Fruit fly (Drosophila melanogaster): ENCODE results near the gene Met.

The Met gene

DNA sequence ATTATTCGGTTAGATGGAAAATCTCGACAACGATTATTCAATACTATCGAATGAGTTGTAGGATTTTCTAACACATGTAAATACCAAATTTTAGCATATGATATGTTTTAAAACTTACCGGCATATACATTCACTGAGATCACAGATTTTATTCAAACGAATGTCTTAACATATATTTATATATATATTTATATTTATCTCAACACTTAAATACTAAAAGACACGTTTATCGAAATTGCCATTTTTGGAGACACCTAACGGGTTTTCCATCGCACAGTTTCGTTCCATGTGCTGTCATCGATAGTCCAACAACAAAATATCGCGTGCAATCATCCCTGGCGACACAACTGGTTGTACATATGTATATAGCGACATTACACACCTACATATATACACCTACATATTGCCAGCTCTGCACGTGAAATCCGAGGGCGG is 4.3 kb upstream of the Met start, which contains the start of the genes CG2247 and CG1703 (continued):
- TF ChIP-seq Sox100B (GFP tag; optimal IDR thresholded peaks at IDR 0.05) (no peak), CG9876 (GFP tag; optimal IDR thresholded peaks at IDR 0.05) (no peak), chm (GFP tag; IDR thresholded peaks at IDR 0.05) (no peak), Dad (GFP tag; optimal IDR thresholded peaks at IDR 0.05) (no peak), CG11695 (GFP tag; IDR thresholded peaks at IDR 0.05) (no peak), Tbp (GFP tag; optimal IDR thresholded peaks at IDR 0.05) (no peak), CkIIα-i1 (GFP tag; IDR thresholded peaks at IDR 0.05) (no peak), Ets65A (GFP tag) (peak; percentile 28), Dll (GFP tag; IDR thresholded peaks at IDR 0.05; ENCODE audit: partially characterized antibody) (peak; percentile 92), gce (GFP tag; IDR thresholded peaks at IDR 0.05) (no peak), zfh2 (GFP tag; optimal IDR thresholded peaks at IDR 0.05) (no peak), disco-r (GFP tag; optimal IDR thresholded peaks at IDR 0.05) (no peak), CG34376 (GFP tag; optimal IDR thresholded peaks at IDR 0.05) (no peak), CG11504 (tag; optimal IDR thresholded peaks at IDR 0.05) (no peak), ken (GFP tag; IDR thresholded peaks at IDR 0.05) (no peak), pnt (GFP tag; optimal IDR thresholded peaks at IDR 0.05) (no peak), CG2678 (tag; optimal IDR thresholded peaks at IDR 0.05) (no peak), CG10959 (GFP tag; IDR thresholded peaks at IDR 0.05) (no peak), MTF-1 (GFP tag; optimal IDR thresholded peaks at IDR 0.05; ENCODE audit: borderline replicate concordance) (no peak), slbo (GFP tag; IDR thresholded peaks at IDR 0.05) (no peak), Camta (GFP tag; optimal IDR thresholded peaks at IDR 0.05) (no peak), Dip3 (GFP tag; optimal IDR thresholded peaks at IDR 0.05) (no peak), gem (tag; optimal IDR thresholded peaks at IDR 0.05) (no peak), Rx (GFP tag; IDR thresholded peaks at IDR 0.05) (no peak), her (GFP tag; optimal IDR thresholded peaks at IDR 0.05) (no peak), Xrp1 (GFP tag; IDR thresholded peaks at IDR 0.05) (no peak), Nf-YB (GFP tag; optimal IDR thresholded peaks at IDR 0.05) (no peak), sim (GFP tag; IDR thresholded peaks at IDR 0.05) (no peak), CG12391 (tag; optimal IDR thresholded peaks at IDR 0.05) (peak; percentile 63), Elba2 (GFP tag; optimal IDR thresholded peaks at IDR 0.05) (no peak), CG6854 (GFP tag; optimal IDR thresholded peaks at IDR 0.05) (no peak), YL-1 (GFP tag; optimal IDR thresholded peaks at IDR 0.05) (peak; percentile 40), row (GFP tag; IDR thresholded peaks at IDR 0.05) (peak; percentile 44; the same call in 2 of the 3 replicates), gsb-n (tag; optimal IDR thresholded peaks at IDR 0.05) (no peak), Aef1 (GFP tag; IDR thresholded peaks at IDR 0.05) (peak; percentile 81), pfk (GFP tag; optimal IDR thresholded peaks at IDR 0.05) (peak; percentile 48), Bdp1 (GFP tag; optimal IDR thresholded peaks at IDR 0.05) (no peak), CG12942 (GFP tag; optimal IDR thresholded peaks at IDR 0.05) (no peak), CG8359 (GFP tag; optimal IDR thresholded peaks at IDR 0.05; ENCODE audit: borderline replicate concordance) (no peak), Ptx1 (GFP tag; IDR thresholded peaks at IDR 0.05) (no peak), trem (tag; optimal IDR thresholded peaks at IDR 0.05) (peak; percentile 76), BtbVII (GFP tag; optimal IDR thresholded peaks at IDR 0.05) (no peak), crp (GFP tag; optimal IDR thresholded peaks at IDR 0.05) (peak in 1 of 2 experiments; percentile 49), CG12104 (GFP tag; optimal IDR thresholded peaks at IDR 0.05) (no peak), lmd (GFP tag; IDR thresholded peaks at IDR 0.05) (no peak), tgo (GFP tag; IDR thresholded peaks at IDR 0.05) (no peak), gcm (GFP tag; optimal IDR thresholded peaks at IDR 0.05) (no peak), CG3847 (GFP tag; IDR thresholded peaks at IDR 0.05) (no peak), danr (GFP tag; IDR thresholded peaks at IDR 0.05) (no peak), Meics (GFP tag; optimal IDR thresholded peaks at IDR 0.05) (no peak), Optix (GFP tag; IDR thresholded peaks at IDR 0.05) (no peak), CG7271 (tag; optimal IDR thresholded peaks at IDR 0.05) (no peak), CG33213 (GFP tag; optimal IDR thresholded peaks at IDR 0.05) (no peak)
